Fruit fly (Drosophila melanogaster) whole organism, embryonic: ENCODE data around the gene Shaw.
A peak's percentile ranks its signal among the peaks of the same experiment; 100 is the strongest.

Experiments
- B-H1 ChIP-seq: fragments of 200-800 bp; sonication (Bioruptor generic); IDR thresholded peaks from 3 replicates; pipeline ENCODE4 v1.3.6; 2022; ENCODE audit warnings: missing biosample characterization, missing genetic modification characterization
- CG11696 ChIP-seq: fragments of 200-800 bp; sonication (Bioruptor generic); IDR thresholded peaks from 2 replicates; pipeline ENCODE4 v1.3.6; 2022; ENCODE audit warnings: missing biosample characterization, missing genetic modification characterization
- CG12391 ChIP-seq: fragments of 200-800 bp; sonication (Bioruptor generic); optimal IDR thresholded peaks from 3 replicates; lab custom pipeline; 2018; ENCODE audit warnings: missing biosample characterization, mild to moderate bottlenecking, missing genetic modification characterization, moderate library complexity
- CG14014 ChIP-seq: fragments of 200-800 bp; sonication (Bioruptor generic); IDR thresholded peaks from 2 replicates; pipeline ENCODE4 v1.3.6; 2022; ENCODE audit warnings: missing biosample characterization, missing genetic modification characterization
- CG15269 ChIP-seq: fragments of 200-800 bp; sonication (Bioruptor generic); optimal IDR thresholded peaks from 2 replicates; lab custom pipeline; 2018; ENCODE audit warnings: missing biosample characterization, mild to moderate bottlenecking, missing genetic modification characterization, moderate library complexity
- CG17359 ChIP-seq: fragments of 200-800 bp; sonication (Bioruptor generic); optimal IDR thresholded peaks from 3 replicates; lab custom pipeline; 2018; ENCODE audit warnings: missing biosample characterization, mild to moderate bottlenecking, missing genetic modification characterization, moderate library complexity
- CG17568 ChIP-seq: fragments of 200-800 bp; sonication (Bioruptor generic); optimal IDR thresholded peaks from 2 replicates; lab custom pipeline; 2018; ENCODE audit warnings: missing biosample characterization, mild to moderate bottlenecking, missing genetic modification characterization, moderate library complexity
- CG17829 ChIP-seq: fragments of 200-800 bp; optimal IDR thresholded peaks from 2 replicates; lab custom pipeline; 2019; ENCODE audit warnings: missing biosample characterization, mild to moderate bottlenecking, missing genetic modification characterization, moderate library complexity
- CG18262 ChIP-seq: fragments of 200-800 bp; optimal IDR thresholded peaks from 3 replicates; lab custom pipeline; 2019; ENCODE audit warnings: missing biosample characterization, mild to moderate bottlenecking, missing genetic modification characterization, moderate library complexity
- CG18764 ChIP-seq: fragments of 200-800 bp; sonication (Bioruptor generic); optimal IDR thresholded peaks from 3 replicates; lab custom pipeline; 2016; ENCODE audit warnings: missing biosample characterization, missing genetic modification characterization
- CG2678 ChIP-seq: fragments of 200-800 bp; sonication (Bioruptor generic); optimal IDR thresholded peaks from 3 replicates; lab custom pipeline; 2019; ENCODE audit warnings: missing biosample characterization, mild to moderate bottlenecking, missing genetic modification characterization, moderate library complexity
- CG31441 ChIP-seq: fragments of 200-800 bp; sonication (Bioruptor generic); IDR thresholded peaks from 2 replicates; pipeline ENCODE4 v1.3.6; 2022; ENCODE audit warnings: missing biosample characterization, missing genetic modification characterization
- CG3726 ChIP-seq: fragments of 200-800 bp; sonication (Bioruptor generic); IDR thresholded peaks from 3 replicates; pipeline ENCODE4, ENCODE4 v1.3.6; 2022; ENCODE audit warnings: missing biosample characterization, missing genetic modification characterization
- CG42726 ChIP-seq: fragments of 200-800 bp; sonication (Bioruptor generic); IDR thresholded peaks from 2 replicates; pipeline ENCODE4 v1.3.6; 2022; ENCODE audit warnings: missing biosample characterization, missing genetic modification characterization; ENCODE audit not compliant: partially characterized antibody
- CG4282 ChIP-seq: fragments of 200-800 bp; sonication (Bioruptor generic); optimal IDR thresholded peaks from 2 replicates; lab custom pipeline; 2016; ENCODE audit warnings: missing biosample characterization, missing genetic modification characterization
- CG4730 ChIP-seq: fragments of 200-800 bp; sonication (Bioruptor generic); IDR thresholded peaks from 2 replicates; pipeline ENCODE4 v1.3.6; 2022; ENCODE audit warnings: missing biosample characterization, missing genetic modification characterization
- CG5180 ChIP-seq: fragments of 200-800 bp; sonication (Bioruptor generic); optimal IDR thresholded peaks from 3 replicates; lab custom pipeline; 2017; ENCODE audit warnings: missing biosample characterization, missing genetic modification characterization, mild to moderate bottlenecking, moderate library complexity, missing genetic modification reagents
- CG6654 ChIP-seq: fragments of 200-800 bp; sonication (Bioruptor generic); optimal IDR thresholded peaks from 2 replicates; lab custom pipeline; 2017; ENCODE audit warnings: missing biosample characterization, mild to moderate bottlenecking, missing genetic modification characterization
- CG7839 ChIP-seq: fragments of 200-800 bp; sonication (Bioruptor generic); optimal IDR thresholded peaks from 3 replicates; lab custom pipeline; 2018; ENCODE audit warnings: missing biosample characterization, mild to moderate bottlenecking, missing genetic modification characterization, moderate library complexity
- CG8089 ChIP-seq: fragments of 200-800 bp; sonication (Bioruptor generic); optimal IDR thresholded peaks from 3 replicates; lab custom pipeline; 2016; ENCODE audit warnings: missing biosample characterization, missing genetic modification characterization
- CG9727 ChIP-seq: fragments of 200-800 bp; sonication (Bioruptor generic); optimal IDR thresholded peaks from 3 replicates; lab custom pipeline; 2017; ENCODE audit warnings: missing biosample characterization, mild to moderate bottlenecking, missing genetic modification characterization
- CoRest ChIP-seq: fragments of 200-800 bp; sonication (Bioruptor generic); optimal IDR thresholded peaks from 3 replicates; lab custom pipeline; 2018; ENCODE audit warnings: missing biosample characterization, mild to moderate bottlenecking, missing genetic modification characterization, moderate library complexity
- D19A ChIP-seq: fragments of 200-800 bp; optimal IDR thresholded peaks from 3 replicates; lab custom pipeline; 2019; ENCODE audit warnings: missing biosample characterization, mild to moderate bottlenecking, missing genetic modification characterization, moderate library complexity
- Dip2 ChIP-seq: fragments of 200-800 bp; sonication (Bioruptor generic); IDR thresholded peaks from 2 replicates; pipeline ENCODE4 v1.3.6; 2022; ENCODE audit warnings: missing biosample characterization, missing genetic modification characterization
- Ets65A ChIP-seq: fragments of 200-800 bp; sonication (Bioruptor generic); peaks from one replicate; lab custom pipeline; 2016; ENCODE audit warnings: missing biosample characterization, missing genetic modification characterization
- Hmr ChIP-seq: fragments of 200-800 bp; sonication (Bioruptor generic); optimal IDR thresholded peaks from 3 replicates; lab custom pipeline; 2017; ENCODE audit warnings: mild to moderate bottlenecking, missing biosample characterization, missing genetic modification reagents, missing genetic modification characterization
- Hr51 ChIP-seq, 2 experiments: fragments of 200-800 bp; sonication (Bioruptor generic); optimal IDR thresholded peaks; 2 replicates in 1 of 2; 3 replicates in 1 of 2; lab custom pipeline; 2016 to 2018; ENCODE audit warnings: missing biosample characterization in 2 of 2, missing genetic modification characterization in 2 of 2, mild to moderate bottlenecking in 1 of 2, moderate library complexity in 1 of 2
- Mes4 ChIP-seq: fragments of 200-800 bp; sonication (Bioruptor generic); optimal IDR thresholded peaks from 2 replicates; lab custom pipeline; 2016; ENCODE audit warnings: missing biosample characterization, missing genetic modification characterization
- Optix ChIP-seq: fragments of 200-800 bp; sonication (Bioruptor generic); IDR thresholded peaks from 3 replicates; pipeline ENCODE4 v1.3.6; 2022; ENCODE audit warnings: missing biosample characterization, missing genetic modification characterization
- Taf1 ChIP-seq: fragments of 200-800 bp; sonication (Bioruptor generic); IDR thresholded peaks from 2 replicates; pipeline ENCODE4 v1.3.6; 2022; ENCODE audit warnings: missing biosample characterization, missing genetic modification characterization
- Xbp1 ChIP-seq: fragments of 200-800 bp; sonication (Bioruptor generic); optimal IDR thresholded peaks from 3 replicates; lab custom pipeline; 2016; ENCODE audit warnings: missing biosample characterization, mild to moderate bottlenecking, missing genetic modification characterization
- abd-A ChIP-seq: fragments of 200-800 bp; sonication (Bioruptor generic); optimal IDR thresholded peaks from 3 replicates; lab custom pipeline; 2019; ENCODE audit warnings: missing biosample characterization, mild to moderate bottlenecking, missing genetic modification characterization, moderate library complexity
- amos ChIP-seq: fragments of 200-800 bp; sonication (Bioruptor generic); IDR thresholded peaks from 2 replicates; pipeline ENCODE4 v1.3.6; 2022; ENCODE audit warnings: missing biosample characterization, missing genetic modification characterization; ENCODE audit not compliant: partially characterized antibody
- bowl ChIP-seq: fragments of 200-800 bp; sonication (Bioruptor generic); IDR thresholded peaks from 2 replicates; pipeline ENCODE4 v1.3.6; 2022; ENCODE audit warnings: missing biosample characterization, missing genetic modification characterization
- cato ChIP-seq: fragments of 200-800 bp; sonication (Bioruptor generic); optimal IDR thresholded peaks from 2 replicates; lab custom pipeline; 2016; ENCODE audit warnings: missing biosample characterization, missing genetic modification characterization, borderline replicate concordance
- corto ChIP-seq: fragments of 200-800 bp; sonication (Bioruptor generic); optimal IDR thresholded peaks from 2 replicates; lab custom pipeline; 2016; ENCODE audit warnings: missing biosample characterization, mild to moderate bottlenecking, missing genetic modification characterization, moderate library complexity
- dan ChIP-seq: fragments of 200-800 bp; sonication (Bioruptor generic); IDR thresholded peaks from 2 replicates; pipeline ENCODE4 v1.3.6; 2022; ENCODE audit warnings: missing biosample characterization, missing genetic modification characterization
- ewg ChIP-seq: fragments of 200-800 bp; sonication (Bioruptor generic); optimal IDR thresholded peaks from 3 replicates; lab custom pipeline; 2017; ENCODE audit warnings: mild to moderate bottlenecking, missing biosample characterization, missing genetic modification reagents, missing genetic modification characterization
- fd3F ChIP-seq: fragments of 200-800 bp; sonication (Bioruptor generic); optimal IDR thresholded peaks from 2 replicates; lab custom pipeline; 2018; ENCODE audit warnings: missing biosample characterization, mild to moderate bottlenecking, missing genetic modification characterization, moderate library complexity
- gcm2 ChIP-seq: fragments of 200-800 bp; sonication (Bioruptor generic); optimal IDR thresholded peaks from 2 replicates; lab custom pipeline; 2016; ENCODE audit warnings: missing biosample characterization, missing genetic modification characterization
- gem ChIP-seq: fragments of 200-800 bp; sonication (Bioruptor generic); optimal IDR thresholded peaks from 2 replicates; lab custom pipeline; 2019; ENCODE audit warnings: missing biosample characterization, mild to moderate bottlenecking, missing genetic modification characterization, moderate library complexity
- grau ChIP-seq: fragments of 200-800 bp; optimal IDR thresholded peaks from 3 replicates; lab custom pipeline; 2019; ENCODE audit warnings: missing biosample characterization, mild to moderate bottlenecking, missing genetic modification characterization, moderate library complexity
- gro ChIP-seq: fragments of 200-800 bp; sonication (Bioruptor generic); optimal IDR thresholded peaks from 2 replicates; lab custom pipeline; 2016; ENCODE audit warnings: missing biosample characterization, missing genetic modification characterization
- ham ChIP-seq: fragments of 200-800 bp; sonication (Bioruptor generic); IDR thresholded peaks from 2 replicates; pipeline ENCODE4 v1.3.6; 2022; ENCODE audit warnings: missing biosample characterization, missing genetic modification characterization
- lab ChIP-seq: fragments of 200-800 bp; sonication (Bioruptor generic); optimal IDR thresholded peaks from 3 replicates; lab custom pipeline; 2017; ENCODE audit warnings: missing biosample characterization, missing genetic modification characterization, mild to moderate bottlenecking, moderate library complexity, missing genetic modification reagents
- pita ChIP-seq: fragments of 200-800 bp; sonication (Bioruptor generic); optimal IDR thresholded peaks from 2 replicates; lab custom pipeline; 2017; ENCODE audit warnings: missing biosample characterization, mild to moderate bottlenecking, missing genetic modification characterization
- shn ChIP-seq: fragments of 200-800 bp; sonication (Bioruptor generic); optimal IDR thresholded peaks from 3 replicates; lab custom pipeline; 2016; ENCODE audit warnings: missing biosample characterization, missing genetic modification characterization
- slou ChIP-seq: fragments of 200-800 bp; sonication (Bioruptor generic); optimal IDR thresholded peaks from 3 replicates; lab custom pipeline; 2016; ENCODE audit warnings: missing biosample characterization, missing genetic modification characterization
- tgo ChIP-seq: fragments of 200-800 bp; sonication (Bioruptor generic); IDR thresholded peaks from 3 replicates; pipeline ENCODE4 v1.3.6; 2022; ENCODE audit warnings: missing biosample characterization, missing genetic modification characterization
- unc-4 ChIP-seq: fragments of 200-800 bp; sonication (Bioruptor generic); IDR thresholded peaks from 2 replicates; pipeline ENCODE4 v1.3.6; 2022; ENCODE audit warnings: missing biosample characterization, missing genetic modification characterization; ENCODE audit not compliant: partially characterized antibody

Shaw gene

dm6 chr2L:3737003-3737662 is 19.1 kb downstream of the Shaw start (continued):
- TF ChIP-seq amos (GFP tag; lab: Robert Waterston, UW): no peak
- TF ChIP-seq CG15269 (tag; lab: Kevin White, UChicago): peak; percentile 1
- TF ChIP-seq CoRest: peak; percentile 28
- TF ChIP-seq CG17568: no peak
- no peak for TF ChIP-seq Optix (GFP tag; lab: Robert Waterston, UW)
- peak; percentile 86 for TF ChIP-seq abd-A (tag; lab: Kevin White, UChicago)
- no peak for TF ChIP-seq CG6654 (GFP tag; lab: Kevin White, UChicago)
- TF ChIP-seq CG31441 (GFP tag; lab: Robert Waterston, UW): peak; percentile 33; the same call in 1 of the 2 replicates
- no peak for TF ChIP-seq shn
- TF ChIP-seq Dip2: no peak
- TF ChIP-seq corto (GFP tag; lab: Kevin White, UChicago): no peak
- no peak for TF ChIP-seq bowl
- TF ChIP-seq CG11696 (GFP tag; lab: Robert Waterston, UW): peak; percentile 55; the same call in 1 of the 2 replicates
- no peak for TF ChIP-seq dan (GFP tag; lab: Robert Waterston, UW)
- TF ChIP-seq gro: no peak
- peak in 1 of 2 experiments; percentile 39 for TF ChIP-seq Hr51 (GFP tag; optimal IDR thresholded peaks at IDR 0.05; lab: Kevin White, UChicago)
- no peak for TF ChIP-seq fd3F (GFP tag; lab: Kevin White, UChicago)
- TF ChIP-seq Mes4: no peak
- TF ChIP-seq CG17829 (tag; lab: Kevin White, UChicago): no peak
- TF ChIP-seq CG42726: no peak
- TF ChIP-seq Taf1: no peak
- no peak for TF ChIP-seq ewg (GFP tag; lab: Kevin White, UChicago)
- TF ChIP-seq CG12391: no peak
- TF ChIP-seq CG3726: no peak
- TF ChIP-seq grau (tag; lab: Kevin White, UChicago): peak; percentile 25
- TF ChIP-seq CG18262 (tag; lab: Kevin White, UChicago): peak; percentile 18
- no peak for TF ChIP-seq ham (GFP tag; lab: Robert Waterston, UW)
- TF ChIP-seq tgo (GFP tag; lab: Robert Waterston, UW): no peak
- TF ChIP-seq D19A (tag; lab: Kevin White, UChicago): no peak
- TF ChIP-seq CG4730 (GFP tag; lab: Robert Waterston, UW): no peak
- no peak for TF ChIP-seq unc-4 (GFP tag; lab: Robert Waterston, UW)
- TF ChIP-seq CG7839 (tag; lab: Kevin White, UChicago): peak; percentile 3
- no peak for TF ChIP-seq cato (GFP tag; lab: Kevin White, UChicago)
- TF ChIP-seq CG8089 (GFP tag; lab: Kevin White, UChicago): no peak
- TF ChIP-seq CG17359 (tag; lab: Kevin White, UChicago): no peak
- TF ChIP-seq Xbp1 (GFP tag; lab: Kevin White, UChicago): no peak
- TF ChIP-seq slou (GFP tag; lab: Kevin White, UChicago): no peak
- 0 out of 2 replicates have a peak, but pooled peaks have one; percentile 13 for TF ChIP-seq CG14014
- no peak for TF ChIP-seq gcm2 (GFP tag; lab: Kevin White, UChicago)
- no peak for TF ChIP-seq CG5180 (GFP tag; lab: Kevin White, UChicago)
- TF ChIP-seq, all 482 proteins: peak for 33

dm6 chr2L:3737682-3738081 is 19.7 kb downstream of the Shaw start:
- TF ChIP-seq gem (tag; lab: Kevin White, UChicago): peak; percentile 21
- TF ChIP-seq CG9727 (GFP tag; lab: Kevin White, UChicago): peak; percentile 0
- no peak for TF ChIP-seq pita
- TF ChIP-seq Hr51 (GFP tag; optimal IDR thresholded peaks at IDR 0.05; lab: Kevin White, UChicago): peak in 1 of 2 experiments; percentile 4
- TF ChIP-seq CG18764 (GFP tag; lab: Kevin White, UChicago): no peak
- peak; percentile 29 for TF ChIP-seq CG15269 (tag; lab: Kevin White, UChicago)
- peak; percentile 27 for TF ChIP-seq Hmr (GFP tag; lab: Kevin White, UChicago)
- TF ChIP-seq grau (tag; lab: Kevin White, UChicago): peak; percentile 35
- TF ChIP-seq B-H1 (GFP tag; lab: Robert Waterston, UW): no peak
- peak; percentile 15 for TF ChIP-seq Ets65A (GFP tag; lab: Kevin White, UChicago)
- TF ChIP-seq lab (GFP tag; lab: Kevin White, UChicago): peak; percentile 11
- TF ChIP-seq CG4282: no peak
- peak; percentile 42 for TF ChIP-seq CG7839 (tag; lab: Kevin White, UChicago)
- TF ChIP-seq CG2678 (tag; lab: Kevin White, UChicago): peak; percentile 51
